Fruit fly (Drosophila melanogaster) whole organism, embryonic: ENCODE measurements around the gene Sptz.

Experiments
- CG10431 ChIP-seq: fragments of 200-800 bp; sonication (Bioruptor generic); optimal IDR thresholded peaks from 3 replicates; lab custom pipeline; 2018; ENCODE audit warnings: missing biosample characterization, mild to moderate bottlenecking, missing genetic modification characterization
- CG10462 ChIP-seq: fragments of 200-800 bp; sonication (Bioruptor generic); optimal IDR thresholded peaks from 2 replicates; lab custom pipeline; 2016; ENCODE audit warnings: missing biosample characterization, missing genetic modification characterization
- CG12391 ChIP-seq: fragments of 200-800 bp; sonication (Bioruptor generic); optimal IDR thresholded peaks from 3 replicates; lab custom pipeline; 2018; ENCODE audit warnings: missing biosample characterization, mild to moderate bottlenecking, missing genetic modification characterization, moderate library complexity
- CG15696 ChIP-seq: fragments of 200-800 bp; sonication (Bioruptor generic); optimal IDR thresholded peaks from 2 replicates; lab custom pipeline; 2019; ENCODE audit warnings: missing biosample characterization, mild to moderate bottlenecking, missing genetic modification characterization, moderate library complexity
- CG16779 ChIP-seq: fragments of 200-800 bp; sonication (Bioruptor generic); IDR thresholded peaks from 2 replicates; pipeline ENCODE4 v1.3.6; 2022; ENCODE audit warnings: missing biosample characterization, missing genetic modification characterization
- CG16815 ChIP-seq: fragments of 200-800 bp; sonication (Bioruptor generic); optimal IDR thresholded peaks from 3 replicates; lab custom pipeline; 2017; ENCODE audit warnings: missing biosample characterization, mild to moderate bottlenecking, missing genetic modification characterization
- CG2202 ChIP-seq: fragments of 200-800 bp; sonication (Bioruptor generic); optimal IDR thresholded peaks from 2 replicates; lab custom pipeline; 2018; ENCODE audit warnings: missing biosample characterization, mild to moderate bottlenecking, missing genetic modification characterization
- CG30431 ChIP-seq: fragments of 200-800 bp; sonication (Bioruptor generic); optimal IDR thresholded peaks from 2 replicates; lab custom pipeline; 2017; ENCODE audit warnings: missing biosample characterization, missing genetic modification characterization
- CG34224 ChIP-seq: fragments of 200-800 bp; sonication (Bioruptor generic); IDR thresholded peaks from 3 replicates; pipeline ENCODE4 v1.3.6; 2022; ENCODE audit warnings: missing biosample characterization, missing genetic modification characterization; ENCODE audit not compliant: partially characterized antibody
- CG5953 ChIP-seq: fragments of 200-800 bp; sonication (Bioruptor generic); IDR thresholded peaks from 2 replicates; pipeline ENCODE4 v1.3.6; 2022; ENCODE audit warnings: missing biosample characterization, missing genetic modification characterization
- CG6272 ChIP-seq: fragments of 200-800 bp; sonication (Bioruptor generic); IDR thresholded peaks from 2 replicates; pipeline ENCODE4 v1.3.6; 2022; ENCODE audit warnings: missing biosample characterization, missing genetic modification characterization
- CTCF ChIP-seq: fragments of 200-800 bp; sonication (Bioruptor generic); optimal IDR thresholded peaks from 2 replicates; lab custom pipeline; 2017; ENCODE audit warnings: missing biosample characterization, mild to moderate bottlenecking, missing genetic modification characterization, moderate library complexity
- CrebB ChIP-seq: fragments of 200-800 bp; sonication (Bioruptor generic); optimal IDR thresholded peaks from 3 replicates; lab custom pipeline; 2018; ENCODE audit warnings: missing biosample characterization, mild to moderate bottlenecking, missing genetic modification characterization
- Deaf1 ChIP-seq: fragments of 200-800 bp; optimal IDR thresholded peaks from 3 replicates; lab custom pipeline; 2019; ENCODE audit warnings: missing biosample characterization, mild to moderate bottlenecking, missing genetic modification characterization, moderate library complexity
- Dek ChIP-seq: fragments of 200-800 bp; sonication (Bioruptor generic); optimal IDR thresholded peaks from 3 replicates; lab custom pipeline; 2019; ENCODE audit warnings: missing biosample characterization, mild to moderate bottlenecking, missing genetic modification characterization, moderate library complexity
- GATAe ChIP-seq: fragments of 200-800 bp; sonication (Bioruptor generic); conservative IDR thresholded peaks from 2 replicates; pipeline ENCODE4 v1.3.6; 2022; ENCODE audit warnings: missing biosample characterization, missing genetic modification characterization
- Gsc ChIP-seq: fragments of 200-800 bp; sonication (Bioruptor generic); IDR thresholded peaks from 2 replicates; pipeline ENCODE4 v1.3.6; 2022; ENCODE audit warnings: missing biosample characterization, missing genetic modification characterization
- Gug ChIP-seq: fragments of 200-800 bp; sonication (Bioruptor generic); IDR thresholded peaks from 4 replicates; pipeline ENCODE4 v1.3.6; 2022; ENCODE audit warnings: missing biosample characterization, missing genetic modification characterization
- Hr51 ChIP-seq, 2 experiments: fragments of 200-800 bp; sonication (Bioruptor generic); optimal IDR thresholded peaks; 2 replicates in 1 of 2; 3 replicates in 1 of 2; lab custom pipeline; 2016 to 2018; ENCODE audit warnings: missing biosample characterization in 2 of 2, missing genetic modification characterization in 2 of 2, mild to moderate bottlenecking in 1 of 2, moderate library complexity in 1 of 2
- Hsf ChIP-seq: fragments of 200-800 bp; sonication (Bioruptor generic); optimal IDR thresholded peaks from 3 replicates; lab custom pipeline; 2016; ENCODE audit warnings: missing biosample characterization, missing genetic modification characterization
- Nf-YA ChIP-seq: fragments of 200-800 bp; sonication (Bioruptor generic); IDR thresholded peaks from 2 replicates; pipeline ENCODE4 v1.3.6; 2022; ENCODE audit warnings: missing biosample characterization, missing genetic modification characterization
- Nf-YC ChIP-seq: fragments of 200-800 bp; optimal IDR thresholded peaks from 3 replicates; lab custom pipeline; 2019; ENCODE audit warnings: missing biosample characterization, mild to moderate bottlenecking, missing genetic modification characterization, moderate library complexity
- Oli ChIP-seq: fragments of 200-800 bp; sonication (Bioruptor generic); optimal IDR thresholded peaks from 2 replicates; lab custom pipeline; 2018; ENCODE audit warnings: missing biosample characterization, mild to moderate bottlenecking, missing genetic modification characterization, moderate library complexity
- Ptx1 ChIP-seq: fragments of 200-800 bp; sonication (Bioruptor generic); IDR thresholded peaks from 2 replicates; pipeline ENCODE4 v1.3.6; 2022; ENCODE audit warnings: missing biosample characterization, missing genetic modification characterization
- Ravus ChIP-seq: fragments of 200-800 bp; sonication (Bioruptor generic); IDR thresholded peaks from 2 replicates; pipeline ENCODE4 v1.3.6; 2022; ENCODE audit warnings: missing biosample characterization, missing genetic modification characterization
- Rfx ChIP-seq: fragments of 200-800 bp; sonication (Bioruptor generic); IDR thresholded peaks from 2 replicates; pipeline ENCODE4 v1.3.6; 2022; ENCODE audit warnings: missing biosample characterization, missing genetic modification characterization
- Trl ChIP-seq, 3 experiments: fragments of >200 bp in 2 of 3; fragments of 200-800 bp in 1 of 3; sonication (Bioruptor generic) in 1 of 3; optimal IDR thresholded peaks; 2 replicates in 1 of 3; 3 replicates in 2 of 3; lab custom pipeline; 2016 to 2017; ENCODE audit warnings: missing biosample characterization in 1 of 3, missing genetic modification characterization in 1 of 3
- ato ChIP-seq: fragments of 200-800 bp; sonication (Bioruptor generic); IDR thresholded peaks from 2 replicates; pipeline ENCODE4 v1.3.6; 2022; ENCODE audit warnings: missing biosample characterization, missing genetic modification characterization; ENCODE audit not compliant: partially characterized antibody
- corto ChIP-seq: fragments of 200-800 bp; sonication (Bioruptor generic); optimal IDR thresholded peaks from 2 replicates; lab custom pipeline; 2016; ENCODE audit warnings: missing biosample characterization, mild to moderate bottlenecking, missing genetic modification characterization, moderate library complexity
- eve ChIP-seq, 2 experiments: fragments of >200 bp; optimal IDR thresholded peaks; 2 replicates each; lab custom pipeline; 2017; ENCODE audit warnings: missing biosample characterization in 2 of 2, missing genetic modification characterization in 2 of 2
- ftz-f1 ChIP-seq: fragments of 200-800 bp; sonication (Bioruptor generic); optimal IDR thresholded peaks from 2 replicates; lab custom pipeline; 2016; ENCODE audit warnings: missing biosample characterization, missing genetic modification characterization
- fu2 ChIP-seq: fragments of 200-800 bp; sonication (Bioruptor generic); optimal IDR thresholded peaks from 2 replicates; lab custom pipeline; 2016; ENCODE audit warnings: missing biosample characterization, missing genetic modification characterization
- gcm2 ChIP-seq: fragments of 200-800 bp; sonication (Bioruptor generic); optimal IDR thresholded peaks from 2 replicates; lab custom pipeline; 2016; ENCODE audit warnings: missing biosample characterization, missing genetic modification characterization
- grn ChIP-seq: fragments of 200-800 bp; sonication (Bioruptor generic); optimal IDR thresholded peaks from 3 replicates; lab custom pipeline; 2017; ENCODE audit warnings: missing biosample characterization, missing genetic modification characterization
- hb ChIP-seq: fragments of 200-800 bp; sonication (Bioruptor generic); IDR thresholded peaks from 3 replicates; pipeline ENCODE4 v1.3.6; 2022; ENCODE audit warnings: missing biosample characterization, missing genetic modification characterization; ENCODE audit not compliant: partially characterized antibody
- hkb ChIP-seq, 2 experiments: fragments of 200-800 bp in 1 of 2; fragments of >200 bp in 1 of 2; sonication (Bioruptor generic) in 1 of 2; IDR thresholded peaks in 1 of 2; optimal IDR thresholded peaks in 1 of 2; 2 replicates each; pipeline versions ENCODE4 v1.3.6 to Lab custom; 2017 to 2022; ENCODE audit warnings: missing biosample characterization in 1 of 2, missing genetic modification characterization in 1 of 2
- ind ChIP-seq: fragments of 200-800 bp; sonication (Bioruptor generic); optimal IDR thresholded peaks from 3 replicates; lab custom pipeline; 2016; ENCODE audit warnings: missing biosample characterization, missing genetic modification characterization
- klu ChIP-seq: fragments of 200-800 bp; sonication (Bioruptor generic); IDR thresholded peaks from 2 replicates; pipeline ENCODE4 v1.3.6; 2022; ENCODE audit warnings: missing biosample characterization, missing genetic modification characterization
- nau ChIP-seq: fragments of 200-800 bp; sonication (Bioruptor generic); optimal IDR thresholded peaks from 3 replicates; lab custom pipeline; 2017; ENCODE audit warnings: missing biosample characterization, mild to moderate bottlenecking, missing genetic modification characterization, missing genetic modification reagents
- nerfin-2 ChIP-seq: fragments of 200-800 bp; sonication (Bioruptor generic); IDR thresholded peaks from 2 replicates; pipeline ENCODE4 v1.3.6; 2022; ENCODE audit warnings: missing biosample characterization, missing genetic modification characterization; ENCODE audit not compliant: partially characterized antibody
- onecut ChIP-seq: fragments of 200-800 bp; sonication (Bioruptor generic); IDR thresholded peaks from 2 replicates; pipeline ENCODE4 v1.3.6; 2022; ENCODE audit warnings: missing biosample characterization, missing genetic modification characterization
- pho ChIP-seq: fragments of 200-800 bp; sonication (Bioruptor generic); optimal IDR thresholded peaks from 2 replicates; lab custom pipeline; 2016; ENCODE audit warnings: missing biosample characterization, missing genetic modification characterization
- psq ChIP-seq: fragments of 200-800 bp; sonication (Bioruptor generic); optimal IDR thresholded peaks from 2 replicates; lab custom pipeline; 2017; ENCODE audit warnings: missing biosample characterization, missing genetic modification characterization
- schlank ChIP-seq: fragments of 200-800 bp; sonication (Bioruptor generic); optimal IDR thresholded peaks from 2 replicates; lab custom pipeline; 2018; ENCODE audit warnings: missing biosample characterization, mild to moderate bottlenecking, missing genetic modification characterization
- slbo ChIP-seq: fragments of 200-800 bp; sonication (Bioruptor generic); IDR thresholded peaks from 2 replicates; pipeline ENCODE4 v1.3.6; 2022; ENCODE audit warnings: missing biosample characterization, missing genetic modification characterization
- slp2 ChIP-seq: fragments of 200-800 bp; sonication (Bioruptor generic); optimal IDR thresholded peaks from 2 replicates; lab custom pipeline; 2016; ENCODE audit warnings: missing biosample characterization, missing genetic modification characterization
- tna ChIP-seq: fragments of 200-800 bp; sonication (Bioruptor generic); IDR thresholded peaks from 2 replicates; pipeline ENCODE4 v1.3.6; 2022; ENCODE audit warnings: missing biosample characterization, missing genetic modification characterization; ENCODE audit not compliant: partially characterized antibody
- usp ChIP-seq: fragments of >200 bp; optimal IDR thresholded peaks from 2 replicates; lab custom pipeline; 2017; ENCODE audit warnings: missing biosample characterization, missing genetic modification characterization
- wdn ChIP-seq: fragments of 200-800 bp; sonication (Bioruptor generic); IDR thresholded peaks from 2 replicates; pipeline ENCODE4 v1.3.6; 2022; ENCODE audit warnings: missing biosample characterization, missing genetic modification characterization
- zen2 ChIP-seq: fragments of 200-800 bp; sonication (Bioruptor generic); IDR thresholded peaks from 3 replicates; pipeline ENCODE4 v1.3.6; 2022; ENCODE audit warnings: missing biosample characterization, missing genetic modification characterization; ENCODE audit not compliant: partially characterized antibody

Sptz gene

DNA sequence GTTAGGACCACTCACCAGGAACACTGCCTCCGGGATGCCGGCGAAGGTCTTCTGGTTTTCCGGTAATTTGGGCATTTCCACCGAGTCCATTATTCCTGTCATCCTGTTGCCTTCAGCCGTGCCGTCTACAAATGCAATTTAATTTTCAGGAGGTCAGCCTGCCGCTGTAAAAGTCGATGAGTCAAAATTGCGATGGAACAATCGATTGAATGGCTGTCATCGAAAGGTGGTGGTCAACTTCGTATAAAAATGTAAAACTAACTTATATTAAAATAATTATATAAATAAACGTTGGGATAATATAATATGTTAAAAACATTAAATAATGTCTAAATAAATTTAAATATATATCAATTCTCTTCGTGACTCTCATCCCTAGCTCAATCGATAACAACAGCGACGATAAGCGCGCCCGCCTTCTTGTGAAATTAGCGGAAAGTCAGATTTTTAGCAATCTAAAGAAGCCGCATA lies 12.2 kb upstream of the Sptz start, which contains the start of the genes mgr and Irbp (continued):
- peak; percentile 75 for TF ChIP-seq CrebB (tag; lab: Kevin White, UChicago)
- TF ChIP-seq Hsf, result peak; percentile 50
- TF ChIP-seq CG15696 (tag; lab: Kevin White, UChicago), result peak; percentile 95
- TF ChIP-seq eve (GFP tag; optimal IDR thresholded peaks at IDR 0.05; lab: Kevin White, UChicago), result no peak
- TF ChIP-seq Trl (optimal IDR thresholded peaks at IDR 0.05; lab: Kevin White, UChicago), result no peak
- peak; percentile 31 for TF ChIP-seq Trl (GFP tag; optimal IDR thresholded peaks at IDR 0.05; lab: Kevin White, UChicago)
- peak; percentile 23 for TF ChIP-seq ftz-f1 (GFP tag; lab: Kevin White, UChicago)
- peak; percentile 72; the same call in 1 of the 2 replicates for TF ChIP-seq CG16779 (GFP tag; lab: Robert Waterston, UW)
- TF ChIP-seq corto (GFP tag; lab: Kevin White, UChicago), result no peak
- TF ChIP-seq CG2202 (tag; lab: Kevin White, UChicago), result peak; percentile 83
- TF ChIP-seq Nf-YC, result peak; percentile 77
- peak; percentile 86 for TF ChIP-seq GATAe (GFP tag; lab: Robert Waterston, UW)
- TF ChIP-seq slp2 (GFP tag; lab: Kevin White, UChicago), result peak; percentile 10
- peak; percentile 78 to 91 for TF ChIP-seq Hr51 (GFP tag; optimal IDR thresholded peaks at IDR 0.05; lab: Kevin White, UChicago)
- TF ChIP-seq Ptx1, result peak; percentile 96
- no peak for TF ChIP-seq nau (GFP tag; lab: Kevin White, UChicago)
- TF ChIP-seq schlank (tag; lab: Kevin White, UChicago), result peak; percentile 66
- peak; percentile 97 for TF ChIP-seq CG12391 (tag; lab: Kevin White, UChicago)
- TF ChIP-seq Nf-YA, result peak; percentile 85; the same call in 1 of the 2 replicates
- peak; percentile 73 for TF ChIP-seq CG5953
- peak; percentile 91 for TF ChIP-seq CG34224 (GFP tag; lab: Robert Waterston, UW)
- peak; percentile 78 for TF ChIP-seq Gug (GFP tag; lab: Robert Waterston, UW)
- TF ChIP-seq gcm2 (GFP tag; lab: Kevin White, UChicago), result peak; percentile 9
- no peak for TF ChIP-seq grn (GFP tag; lab: Kevin White, UChicago)
- peak; percentile 89 for TF ChIP-seq klu (GFP tag; lab: Robert Waterston, UW)
- peak; percentile 73 for TF ChIP-seq CG10431 (GFP tag; lab: Kevin White, UChicago)
- no peak for TF ChIP-seq usp (GFP tag; lab: Kevin White, UChicago)
- TF ChIP-seq CG30431 (GFP tag; lab: Kevin White, UChicago), result peak; percentile 79
- TF ChIP-seq CTCF (GFP tag; lab: Kevin White, UChicago), result peak; percentile 23
- peak; percentile 65 for TF ChIP-seq CG10462 (GFP tag; lab: Kevin White, UChicago)
- no peak for TF ChIP-seq Deaf1 (tag; lab: Kevin White, UChicago)
- TF ChIP-seq Oli (tag; lab: Kevin White, UChicago), result peak; percentile 89
- peak; percentile 69 for TF ChIP-seq nerfin-2 (GFP tag; lab: Robert Waterston, UW)
- TF ChIP-seq CG16815, result peak; percentile 75
- TF ChIP-seq pho, result peak; percentile 50
- no peak for TF ChIP-seq ato (GFP tag; lab: Robert Waterston, UW)
- peak; percentile 97 for TF ChIP-seq Rfx (GFP tag; lab: Robert Waterston, UW)
- TF ChIP-seq ind (GFP tag; lab: Kevin White, UChicago), result peak; percentile 88
- peak; percentile 95 for TF ChIP-seq CG6272
- peak; percentile 79 for TF ChIP-seq onecut
- no peak for TF ChIP-seq hkb (optimal IDR thresholded peaks at IDR 0.05; lab: Kevin White, UChicago)
- TF ChIP-seq hkb (GFP tag; IDR thresholded peaks at IDR 0.05; lab: Robert Waterston, UW), result peak; percentile 93
- peak; percentile 77; the same call in 2 of the 3 replicates for TF ChIP-seq zen2 (GFP tag; lab: Robert Waterston, UW)
- peak; percentile 90 for TF ChIP-seq Dek (tag; lab: Kevin White, UChicago)
- peak; percentile 70; the same call in 1 of the 2 replicates for TF ChIP-seq tna (GFP tag; lab: Robert Waterston, UW)
- peak; percentile 50 for TF ChIP-seq fu2 (GFP tag; lab: Kevin White, UChicago)
- TF ChIP-seq Gsc, result peak; percentile 53
- TF ChIP-seq slbo (GFP tag; lab: Robert Waterston, UW), result peak; percentile 97
- TF ChIP-seq psq (GFP tag; lab: Kevin White, UChicago), result peak; percentile 80
- peak; percentile 92 for TF ChIP-seq wdn
- TF ChIP-seq hb, result peak; percentile 73; the same call in 2 of the 3 replicates
- TF ChIP-seq Ravus, result peak; percentile 79
